Worm (Caenorhabditis elegans) whole organism, L3 larva: ENCODE results near the gene C27B7.5.

ENCODE experiments used
- ceh-28 ChIP-seq: fragments of 150-350 bp; optimal IDR thresholded peaks from 2 replicates; lab custom pipeline; 2014; ENCODE audit warnings: missing biosample characterization, missing genetic modification reagents, missing genetic modification characterization
- lin-15B ChIP-seq: fragments of 150-350 bp; optimal IDR thresholded peaks from 2 replicates; lab custom pipeline; 2014; ENCODE audit warnings: missing biosample characterization, missing genetic modification characterization
- nfya-1 ChIP-seq: sonication (generic microtip); optimal IDR thresholded peaks from 2 replicates; lab custom pipeline; 2017; ENCODE audit warnings: missing genetic modification characterization, mild to moderate bottlenecking, missing compliant biosample characterization, antibody characterized with exemption, moderate library complexity; ENCODE audit not compliant: insufficient read depth
- nhr-28 ChIP-seq: fragments of 150-350 bp; optimal IDR thresholded peaks from 2 replicates; lab custom pipeline; 2014; ENCODE audit warnings: missing biosample characterization, missing genetic modification characterization
- pqm-1 ChIP-seq: fragments of 150-350 bp; optimal IDR thresholded peaks from 2 replicates; lab custom pipeline; 2017; ENCODE audit warnings: missing biosample characterization, missing genetic modification characterization, inconsistent platforms
- zag-1 ChIP-seq: fragments of 150-350 bp; optimal IDR thresholded peaks from 2 replicates; lab custom pipeline; 2014; ENCODE audit warnings: missing biosample characterization, missing genetic modification characterization

DNA sequence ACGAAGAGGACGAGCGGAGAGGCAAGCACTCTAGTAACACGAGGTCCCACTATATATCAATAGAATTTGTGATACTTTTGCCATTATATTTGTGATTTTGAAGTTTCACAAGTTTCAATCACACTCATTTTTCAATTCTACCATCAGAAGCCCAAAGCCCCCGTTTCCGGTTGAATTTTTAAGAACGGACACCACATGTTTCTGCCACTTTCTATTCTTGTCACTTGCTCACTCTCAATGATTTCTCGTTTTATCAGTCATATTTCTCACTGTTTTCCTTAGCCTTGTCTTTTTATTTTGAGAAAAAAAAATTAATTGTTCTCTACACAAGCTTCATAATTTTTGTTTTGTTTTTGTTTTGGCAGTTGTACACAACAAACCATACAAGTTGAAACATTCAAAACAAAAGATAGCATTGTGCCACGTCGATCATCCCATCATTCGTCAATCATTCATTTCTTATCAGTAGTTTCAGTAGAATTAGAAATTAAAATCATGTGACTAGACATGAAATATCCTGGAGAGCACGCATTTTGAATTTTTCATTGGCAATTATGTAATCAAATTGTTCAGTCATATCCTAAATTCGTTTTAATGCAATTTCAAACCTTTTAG, 50.6 kb downstream of the C27B7.5 start:
- no peak for TF ChIP-seq pqm-1 (tag; lab: Kevin White, UChicago)
- TF ChIP-seq nhr-28 (tag; lab: Kevin White, UChicago) = no peak
- TF ChIP-seq nfya-1 = no peak
- no peak for TF ChIP-seq ceh-28 (tag; lab: Kevin White, UChicago)
- TF ChIP-seq zag-1 = no peak
- TF ChIP-seq lin-15B (tag; lab: Kevin White, UChicago) = no peak
